Fruit fly (Drosophila melanogaster): ENCODE data around the gene TfIIA-L.

- TF ChIP-seq CTCF (optimal IDR thresholded peaks at IDR 0.05) (no peak), CG8478 (optimal IDR thresholded peaks at IDR 0.05) (no peak)
Measured at dm6 chr3R:27220829-27221463, 30.0 kb upstream of the TfIIA-L start.
